Worm (Caenorhabditis elegans): ENCODE data around the gene cit-1.1.

- no peak for TF ChIP-seq egl-18 (GFP tag; IDR thresholded peaks at IDR 0.05)
- TF ChIP-seq F33H1.4 (GFP tag; IDR thresholded peaks at IDR 0.05): no peak
- TF ChIP-seq bed-1 (GFP tag; IDR thresholded peaks at IDR 0.05): no peak
- no peak for TF ChIP-seq Y95B8A.8 (GFP tag; IDR thresholded peaks at IDR 0.05)
- no peak for TF ChIP-seq unc-62 (GFP tag; optimal IDR thresholded peaks at IDR 0.05)
- TF ChIP-seq ceh-40 (GFP tag; IDR thresholded peaks at IDR 0.05): no peak
- TF ChIP-seq efl-1 (GFP tag; optimal IDR thresholded peaks at IDR 0.05): no peak
- no peak for TF ChIP-seq aptf-2 (GFP tag; conservative IDR thresholded peaks at IDR 0.05)
- no peak for TF ChIP-seq nfya-1 (tag; optimal IDR thresholded peaks at IDR 0.05; ENCODE audit: borderline replicate concordance, insufficient read depth)
- TF ChIP-seq dpl-1 (GFP tag; optimal IDR thresholded peaks at IDR 0.05): no peak
- no peak for TF ChIP-seq somi-1 (GFP tag; optimal IDR thresholded peaks at IDR 0.05)
Measured at ce11 chrIII:7996353-7996752, 13.3 kb downstream of the cit-1.1 start, which contains the start of gene npr-17.
